Worm (Caenorhabditis elegans) whole organism, late embryonic: ENCODE data around the gene col-142.

ENCODE experiments used
- ama-1 ChIP-seq: fragments of 150-350 bp; optimal IDR thresholded peaks from 2 replicates; lab custom pipeline; 2014
- hlh-6 ChIP-seq: sonication (generic microtip); optimal IDR thresholded peaks from 2 replicates; lab custom pipeline; 2016; ENCODE audit warnings: missing genotype, missing genetic modification characterization, missing compliant biosample characterization
- pha-4 ChIP-seq: fragments of 150-350 bp; optimal IDR thresholded peaks from 2 replicates; lab custom pipeline; 2018; ENCODE audit warnings: missing biosample characterization, missing genetic modification reagents, missing genetic modification characterization
- rnt-1 ChIP-seq: sonication (generic microtip); optimal IDR thresholded peaks from 2 replicates; lab custom pipeline; 2016; ENCODE audit warnings: missing genetic modification characterization, missing compliant biosample characterization
- sox-4 ChIP-seq: sonication (generic microtip); optimal IDR thresholded peaks from 2 replicates; lab custom pipeline; 2017; ENCODE audit warnings: mild to moderate bottlenecking, missing genetic modification characterization, inconsistent platforms, missing compliant biosample characterization
- unc-86 ChIP-seq: sonication (generic microtip); optimal IDR thresholded peaks from 2 replicates; lab custom pipeline; 2016; ENCODE audit warnings: missing genetic modification characterization, missing compliant biosample characterization
- zip-5 ChIP-seq: sonication (generic microtip); optimal IDR thresholded peaks from 2 replicates; lab custom pipeline; 2016; ENCODE audit warnings: missing genetic modification characterization, missing compliant biosample characterization

DNA sequence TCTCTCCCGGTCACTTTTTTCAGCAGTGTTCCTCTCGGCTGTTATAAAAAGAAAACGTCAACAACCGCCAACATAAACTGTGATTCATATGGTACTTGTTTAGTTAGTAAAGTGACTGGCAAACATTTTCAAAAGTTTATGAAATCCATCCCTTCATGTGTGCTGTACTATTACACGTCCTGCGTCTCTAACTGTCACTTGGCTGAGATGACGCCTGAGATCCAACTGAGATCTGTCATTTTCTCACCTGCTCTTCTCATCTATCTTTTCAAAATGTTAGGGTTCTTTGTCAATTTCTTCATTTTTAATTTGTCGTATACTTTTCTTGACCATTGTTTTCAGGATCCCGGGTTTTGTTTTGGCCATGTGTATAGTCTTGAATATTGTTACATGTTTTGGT is 43.8 kb downstream of the col-142 start:
- no peak for TF ChIP-seq zip-5 (tag; lab: Kevin White, UChicago)
- TF ChIP-seq ama-1 (lab: Kevin White, UChicago) = no peak
- no peak for TF ChIP-seq pha-4 (tag; lab: Kevin White, UChicago)
- TF ChIP-seq unc-86 (tag; lab: Kevin White, UChicago) = no peak
- TF ChIP-seq sox-4 = no peak
- TF ChIP-seq hlh-6 (tag; lab: Kevin White, UChicago) = no peak
- no peak for TF ChIP-seq rnt-1 (tag; lab: Kevin White, UChicago)
